Worm (Caenorhabditis elegans) whole organism, L4/young adult: ENCODE data around the gene mltn-9.

Experiments used
- dao-5 ChIP-seq: sonication (generic microtip); optimal IDR thresholded peaks from 2 replicates; lab custom pipeline; 2016; ENCODE audit warnings: missing genotype, missing genetic modification characterization, moderate library complexity, missing compliant biosample characterization
- him-1 ChIP-seq: sonication (generic microtip); optimal IDR thresholded peaks from 2 replicates; lab custom pipeline; 2016; ENCODE audit warnings: missing genotype, missing genetic modification reagents, missing genetic modification characterization, missing compliant biosample characterization

DNA sequence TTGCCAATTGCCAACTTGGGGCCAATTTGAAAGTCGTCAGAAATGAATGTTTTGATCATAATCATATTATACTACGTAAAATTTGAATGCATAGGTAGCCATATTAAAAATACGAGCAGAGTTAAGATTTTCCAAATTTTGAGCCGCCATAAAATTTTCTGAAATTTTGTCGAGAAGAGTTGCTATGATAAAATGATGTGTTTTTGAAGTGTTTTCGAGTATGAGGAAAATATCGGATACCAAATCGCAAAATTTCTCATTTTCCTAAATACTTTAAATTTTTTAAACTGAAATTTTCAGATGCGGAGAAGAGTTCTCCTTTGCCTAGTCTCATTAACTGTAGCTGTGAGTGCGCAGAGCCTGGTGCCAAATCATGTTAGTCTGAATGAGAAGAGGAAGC lies 11.5 kb downstream of the mltn-9 start, which contains the start of gene tag-297:
- TF ChIP-seq him-1 (tag; lab: Kevin White, UChicago): no peak
- TF ChIP-seq dao-5: no peak
